Fruit fly (Drosophila melanogaster): Measurements from ENCODE around the gene dpr15.

The dpr15 gene

DNA sequence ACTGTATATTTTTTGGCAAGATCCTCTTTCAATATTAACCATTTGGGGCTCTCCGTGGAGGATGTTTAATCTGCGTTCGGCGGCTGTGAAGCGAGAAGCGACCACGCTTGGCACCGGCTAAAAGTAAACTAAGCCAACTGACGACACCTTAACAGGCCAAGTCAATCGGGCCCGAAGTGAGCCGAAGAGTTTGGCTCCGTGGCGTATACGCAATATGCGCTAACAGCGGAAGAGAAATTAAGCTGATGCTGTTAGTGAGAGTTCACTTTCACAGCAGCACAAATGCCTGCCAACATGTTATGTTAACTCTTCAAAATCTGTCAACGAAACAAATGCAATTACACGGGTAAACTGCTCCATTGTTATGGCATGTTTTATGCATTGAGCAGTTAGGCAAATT, at the start of gene dpr15:
Gene dpr15 (minus strand): TSS at position 101 of the 400 bp plus-strand sequence.
- no peak for TF ChIP-seq CG17801 (GFP tag; optimal IDR thresholded peaks at IDR 0.05; ENCODE audit: partially characterized antibody)

dm6 chr3R:12197641-12198040, 39.2 kb upstream of the dpr15 start, which contains the start of gene Adk1:
Adk1 (plus strand) TSS chr3R:12197941.
- no peak for TF ChIP-seq CG17801 (GFP tag; optimal IDR thresholded peaks at IDR 0.05; ENCODE audit: partially characterized antibody)

DNA sequence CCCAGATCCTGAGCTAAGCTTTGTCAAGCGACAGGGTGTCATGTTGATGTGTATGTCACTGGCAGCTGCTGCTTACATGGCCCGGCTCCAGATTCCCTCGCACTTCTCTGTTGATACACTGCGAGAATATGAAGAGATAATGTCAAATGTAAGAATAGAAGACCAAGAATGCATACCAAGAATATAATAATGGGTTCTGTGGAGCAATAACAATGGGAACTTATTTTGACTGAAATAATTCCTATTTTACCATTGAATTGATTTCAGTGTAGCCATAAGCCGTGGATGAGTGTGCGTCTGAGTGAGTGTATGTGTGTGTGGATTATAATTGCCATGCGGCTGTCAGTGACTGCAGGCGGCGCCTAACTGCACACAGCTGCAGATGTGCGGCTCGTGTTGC, 37.7 kb upstream of the dpr15 start:
- no peak for TF ChIP-seq CG17801 (GFP tag; optimal IDR thresholded peaks at IDR 0.05; ENCODE audit: partially characterized antibody)

- TF ChIP-seq CG17801 (GFP tag; optimal IDR thresholded peaks at IDR 0.05; ENCODE audit: partially characterized antibody), result no peak
Observed at dm6 chr3R:12194911-12195310, 36.5 kb upstream of the dpr15 start, which contains the start of the genes eIF3d2 and CG43450. eIF3d2 (minus strand) TSS chr3R:12195011. CG43450 (plus strand) TSS chr3R:12195294.

- TF ChIP-seq CG17801 (GFP tag; optimal IDR thresholded peaks at IDR 0.05; ENCODE audit: partially characterized antibody), result no peak
Observed at dm6 chr3R:12185615-12186014, 27.2 kb upstream of the dpr15 start.

- TF ChIP-seq CG17801 (GFP tag; optimal IDR thresholded peaks at IDR 0.05; ENCODE audit: partially characterized antibody), result no peak
Observed at dm6 chr3R:12168348-12168747, 10.0 kb upstream of the dpr15 start.

dm6 chr3R:12166086-12166485, 7.7 kb upstream of the dpr15 start, which contains the start of gene Cpn:
Cpn (minus strand) TSS chr3R:12166186.
- TF ChIP-seq CG17801 (GFP tag; optimal IDR thresholded peaks at IDR 0.05; ENCODE audit: partially characterized antibody), result no peak

- TF ChIP-seq CG17801 (GFP tag; optimal IDR thresholded peaks at IDR 0.05; ENCODE audit: partially characterized antibody), result no peak
Observed at dm6 chr3R:12128151-12128970, 30.0 kb downstream of the dpr15 start, which contains the start of gene CG4702. CG4702 (minus strand) TSS chr3R:12128201.

- no peak for TF ChIP-seq CG17801 (GFP tag; optimal IDR thresholded peaks at IDR 0.05; ENCODE audit: partially characterized antibody)
Observed at dm6 chr3R:12125431-12126027, 32.9 kb downstream of the dpr15 start.

DNA sequence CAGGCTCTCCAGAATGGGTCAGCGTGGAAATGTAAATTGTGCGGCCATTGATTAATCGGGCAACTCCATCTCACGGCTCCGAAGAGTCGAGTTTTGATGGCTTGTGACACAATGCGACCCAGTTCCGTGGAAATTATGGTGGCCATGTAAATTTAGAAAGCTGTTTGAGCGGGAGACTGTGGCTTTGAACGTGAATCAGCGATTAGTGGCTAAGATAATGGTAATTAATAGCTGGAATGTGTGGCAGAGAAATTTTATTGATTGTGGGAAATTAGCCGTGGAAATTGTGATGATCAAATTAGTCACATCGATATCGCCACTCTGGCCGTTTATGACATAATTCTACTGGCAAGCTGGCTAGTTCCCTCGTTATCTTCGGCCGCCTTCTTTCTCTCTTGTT, 33.6 kb downstream of the dpr15 start:
- TF ChIP-seq CG17801 (GFP tag; optimal IDR thresholded peaks at IDR 0.05; ENCODE audit: partially characterized antibody), result no peak

dm6 chr3R:12121161-12121560, 37.2 kb downstream of the dpr15 start:
- TF ChIP-seq CG17801 (GFP tag; optimal IDR thresholded peaks at IDR 0.05; ENCODE audit: partially characterized antibody), result no peak

dm6 chr3R:12113700-12114099, 44.7 kb downstream of the dpr15 start:
- no peak for TF ChIP-seq CG17801 (GFP tag; optimal IDR thresholded peaks at IDR 0.05; ENCODE audit: partially characterized antibody)

- TF ChIP-seq CG17801 (GFP tag; optimal IDR thresholded peaks at IDR 0.05; ENCODE audit: partially characterized antibody), result no peak
Observed at dm6 chr3R:12094588-12094987, 63.8 kb downstream of the dpr15 start, which contains the start of gene dpr17. dpr17 (plus strand) TSS chr3R:12094876.

DNA sequence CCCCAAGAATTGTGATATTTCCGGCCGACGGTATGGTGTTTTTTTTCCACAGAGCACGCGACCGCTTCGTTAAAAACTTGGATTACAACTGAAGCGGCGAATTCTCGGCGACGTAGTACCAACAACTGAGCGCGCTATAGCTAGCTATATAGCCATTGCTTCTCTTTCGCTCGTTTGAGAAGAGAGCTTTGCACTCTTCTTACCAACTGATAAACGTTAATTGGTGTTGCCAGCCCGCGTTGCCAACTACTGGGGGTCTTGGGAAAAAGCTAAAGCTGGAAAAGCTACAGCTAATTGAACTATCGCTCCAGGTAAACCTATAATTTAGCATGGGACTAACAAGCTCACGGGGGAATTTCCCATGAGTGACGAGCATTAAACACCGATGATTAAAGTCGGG, 67.8 kb downstream of the dpr15 start, which contains the start of gene ATP8B:
Gene ATP8B (minus strand): TSS at position 64 of the 400 bp plus-strand sequence.
- peak; percentile 39 for TF ChIP-seq CG17801 (GFP tag; optimal IDR thresholded peaks at IDR 0.05; ENCODE audit: partially characterized antibody)
